Worm (Caenorhabditis elegans): ENCODE results near the gene gcy-23.

The gcy-23 gene

ce11 chrIV:3273295-3273694, 15.8 kb downstream of the gcy-23 start, which contains the start of gene T26C12.3:
Gene T26C12.3 (minus strand): TSS chrIV:3273395.
- TF ChIP-seq nhr-10 (tag; optimal IDR thresholded peaks at IDR 0.05) (no peak), gmeb-1 (tag; optimal IDR thresholded peaks at IDR 0.05) (no peak), unc-62 (GFP tag; optimal IDR thresholded peaks at IDR 0.05) (no peak), skn-1 (tag; optimal IDR thresholded peaks at IDR 0.05) (no peak), blmp-1 (tag; optimal IDR thresholded peaks at IDR 0.05; ENCODE audit: insufficient read depth) (no peak), crh-2 (tag; optimal IDR thresholded peaks at IDR 0.05) (no peak), lin-13 (GFP tag; optimal IDR thresholded peaks at IDR 0.05) (no peak), mab-5 (tag; optimal IDR thresholded peaks at IDR 0.05) (no peak), fos-1 (tag; optimal IDR thresholded peaks at IDR 0.05) (no peak), elt-3 (tag; optimal IDR thresholded peaks at IDR 0.05) (no peak), ceh-16 (tag; optimal IDR thresholded peaks at IDR 0.05) (no peak), ama-1 (optimal IDR thresholded peaks at IDR 0.05) (no peak), nhr-12 (tag; optimal IDR thresholded peaks at IDR 0.05) (no peak), F13H6.1 (tag; optimal IDR thresholded peaks at IDR 0.05) (no peak), sma-9 (GFP tag; optimal IDR thresholded peaks at IDR 0.05) (no peak), sma-9 (tag; optimal IDR thresholded peaks at IDR 0.05) (no peak), nhr-237 (tag; optimal IDR thresholded peaks at IDR 0.05) (no peak), nhr-11 (tag; optimal IDR thresholded peaks at IDR 0.05) (no peak)

- no peak for TF ChIP-seq lsy-2 (tag; optimal IDR thresholded peaks at IDR 0.05)
- no peak for TF ChIP-seq nhr-10 (tag; optimal IDR thresholded peaks at IDR 0.05)
- no peak for TF ChIP-seq nhr-11 (tag; optimal IDR thresholded peaks at IDR 0.05)
- TF ChIP-seq dmd-4 (tag; optimal IDR thresholded peaks at IDR 0.05) = no peak
- no peak for TF ChIP-seq alr-1 (tag; optimal IDR thresholded peaks at IDR 0.05)
- no peak for TF ChIP-seq F13H6.1 (tag; optimal IDR thresholded peaks at IDR 0.05)
- no peak for TF ChIP-seq nhr-6 (tag; optimal IDR thresholded peaks at IDR 0.05)
- TF ChIP-seq nhr-25 (tag; optimal IDR thresholded peaks at IDR 0.05) = no peak
- TF ChIP-seq lin-11 (tag; optimal IDR thresholded peaks at IDR 0.05) = no peak
- TF ChIP-seq elt-1 (tag; optimal IDR thresholded peaks at IDR 0.05) = no peak
- no peak for TF ChIP-seq ztf-4 (tag; optimal IDR thresholded peaks at IDR 0.05)
- TF ChIP-seq fos-1 (tag; optimal IDR thresholded peaks at IDR 0.05) = no peak
- TF ChIP-seq nhr-21 (tag; optimal IDR thresholded peaks at IDR 0.05) = no peak
- no peak for TF ChIP-seq mbf-1 (tag; optimal IDR thresholded peaks at IDR 0.05)
- no peak for TF ChIP-seq peb-1 (tag; optimal IDR thresholded peaks at IDR 0.05)
- no peak for TF ChIP-seq lin-13 (GFP tag; optimal IDR thresholded peaks at IDR 0.05)
- no peak for TF ChIP-seq skn-1 (tag; optimal IDR thresholded peaks at IDR 0.05)
Measured at ce11 chrIV:3271342-3271741, 17.8 kb downstream of the gcy-23 start.

ce11 chrIV:3267581-3267980, 21.6 kb downstream of the gcy-23 start, which contains the start of gene clec-173:
Gene clec-173 (minus strand): TSS chrIV:3267681.
- no peak for TF ChIP-seq mab-5 (tag; optimal IDR thresholded peaks at IDR 0.05)
- TF ChIP-seq nhr-10 (tag; optimal IDR thresholded peaks at IDR 0.05) = no peak
- no peak for TF ChIP-seq elt-1 (tag; optimal IDR thresholded peaks at IDR 0.05)
- no peak for TF ChIP-seq nhr-6 (tag; optimal IDR thresholded peaks at IDR 0.05)
- TF ChIP-seq ztf-4 (tag; optimal IDR thresholded peaks at IDR 0.05) = no peak
- no peak for TF ChIP-seq fos-1 (tag; optimal IDR thresholded peaks at IDR 0.05)
- no peak for TF ChIP-seq ama-1 (optimal IDR thresholded peaks at IDR 0.05)
- TF ChIP-seq nhr-237 (tag; optimal IDR thresholded peaks at IDR 0.05) = no peak
- no peak for TF ChIP-seq lin-13 (GFP tag; optimal IDR thresholded peaks at IDR 0.05)
- no peak for TF ChIP-seq R02D3.7 (tag; optimal IDR thresholded peaks at IDR 0.05)
- no peak for TF ChIP-seq lin-11 (tag; optimal IDR thresholded peaks at IDR 0.05)
- no peak for TF ChIP-seq dmd-4 (tag; optimal IDR thresholded peaks at IDR 0.05)
- TF ChIP-seq F13H6.1 (tag; optimal IDR thresholded peaks at IDR 0.05) = no peak

ce11 chrIV:3266841-3267240, 22.3 kb downstream of the gcy-23 start:
- TF ChIP-seq unc-55 (GFP tag; optimal IDR thresholded peaks at IDR 0.05) (no peak), aly-2 (tag; optimal IDR thresholded peaks at IDR 0.05) (no peak), blmp-1 (tag; optimal IDR thresholded peaks at IDR 0.05; ENCODE audit: insufficient read depth) (no peak), R02D3.7 (tag; optimal IDR thresholded peaks at IDR 0.05) (no peak), ZK546.5 (tag; optimal IDR thresholded peaks at IDR 0.05) (no peak), F13H6.1 (tag; optimal IDR thresholded peaks at IDR 0.05) (no peak), nhr-21 (tag; optimal IDR thresholded peaks at IDR 0.05) (no peak)

ce11 chrIV:3265657-3266056, 23.5 kb downstream of the gcy-23 start, which contains the start of gene T26C12.2:
Gene T26C12.2 (minus strand): TSS chrIV:3265757.
- TF ChIP-seq blmp-1 (tag; optimal IDR thresholded peaks at IDR 0.05; ENCODE audit: insufficient read depth) (no peak), zag-1 (tag; optimal IDR thresholded peaks at IDR 0.05) (no peak), nhr-21 (tag; optimal IDR thresholded peaks at IDR 0.05) (no peak), elt-1 (tag; optimal IDR thresholded peaks at IDR 0.05) (no peak), mab-5 (tag; optimal IDR thresholded peaks at IDR 0.05) (no peak), R02D3.7 (tag; optimal IDR thresholded peaks at IDR 0.05) (no peak), ceh-16 (tag; optimal IDR thresholded peaks at IDR 0.05) (no peak), skn-1 (tag; optimal IDR thresholded peaks at IDR 0.05) (no peak), lin-39 (tag; optimal IDR thresholded peaks at IDR 0.05) (no peak), lsy-2 (tag; optimal IDR thresholded peaks at IDR 0.05) (no peak), unc-62 (GFP tag; optimal IDR thresholded peaks at IDR 0.05) (no peak), peb-1 (tag; optimal IDR thresholded peaks at IDR 0.05) (no peak), nhr-11 (tag; optimal IDR thresholded peaks at IDR 0.05) (no peak), ama-1 (optimal IDR thresholded peaks at IDR 0.05) (no peak), ceh-82 (tag; optimal IDR thresholded peaks at IDR 0.05) (no peak), aly-2 (tag; optimal IDR thresholded peaks at IDR 0.05) (no peak), gmeb-1 (tag; optimal IDR thresholded peaks at IDR 0.05) (no peak), sem-4 (tag; optimal IDR thresholded peaks at IDR 0.05) (no peak)
